Worm (Caenorhabditis elegans): ENCODE results near the gene amph-1.

- TF ChIP-seq ama-1 (optimal IDR thresholded peaks at IDR 0.05) (no peak), fkh-10 (GFP tag; optimal IDR thresholded peaks at IDR 0.05) (no peak), unc-62 (GFP tag; optimal IDR thresholded peaks at IDR 0.05) (no peak), nhr-237 (tag; optimal IDR thresholded peaks at IDR 0.05) (no peak), nhr-12 (tag; optimal IDR thresholded peaks at IDR 0.05) (no peak), aly-2 (tag; optimal IDR thresholded peaks at IDR 0.05) (no peak), nhr-28 (tag; optimal IDR thresholded peaks at IDR 0.05) (no peak), nhr-77 (tag; optimal IDR thresholded peaks at IDR 0.05) (no peak)
Measured at ce11 chrIV:9679296-9679695, 31.6 kb upstream of the amph-1 start.

Data from whole organism, L3 larva.